Fruit fly (Drosophila melanogaster) whole organism, prepupa: ENCODE measurements around the gene CapaR.

ENCODE experiments used
- CG15336 ChIP-seq: fragments of 200-800 bp; sonication (Bioruptor generic); IDR thresholded peaks from 2 replicates; pipeline ENCODE4 v1.3.6; 2022; ENCODE audit warnings: missing biosample characterization, missing genetic modification characterization
- CG3919 ChIP-seq: fragments of 200-800 bp; sonication (Bioruptor generic); optimal IDR thresholded peaks from 3 replicates; lab custom pipeline; 2016; ENCODE audit warnings: missing biosample characterization, missing genetic modification characterization
- Met ChIP-seq: fragments of 200-800 bp; sonication (Bioruptor generic); optimal IDR thresholded peaks from 3 replicates; lab custom pipeline; 2016; ENCODE audit warnings: missing biosample characterization, missing genetic modification characterization

- TF ChIP-seq CG3919 (GFP tag; lab: Kevin White, UChicago) (no peak), CG15336 (GFP tag; lab: Robert Waterston, UW) (no peak), Met (no peak)
Measured at dm6 chr3L:21536857-21537256, 25.1 kb downstream of the CapaR start, which contains the start of gene Rpn10.
